Worm (Caenorhabditis elegans) whole organism, midembryonic: ENCODE results near the gene drh-1.
"Not testable (repeated sequence)": the region's sequence is repeated elsewhere in the genome, so short reads cannot be mapped to it uniquely, and the experiment has no call there.

Source experiments
- T22C8.4 ChIP-seq: fragments of 200-800 bp; sonication (Bioruptor generic); IDR thresholded peaks from 2 replicates; pipeline ENCODE4 v1.3.6; 2022; ENCODE audit warnings: missing genetic modification characterization, missing compliant biosample characterization
- cog-1 ChIP-seq: sonication (generic microtip); optimal IDR thresholded peaks from 2 replicates; lab custom pipeline; 2016; ENCODE audit warnings: missing genetic modification characterization, missing compliant biosample characterization
- flt-1 ChIP-seq: fragments of 200-800 bp; sonication (Bioruptor generic); IDR thresholded peaks from 2 replicates; pipeline ENCODE4 v1.3.6; 2022; ENCODE audit warnings: missing genetic modification characterization, missing compliant biosample characterization
- klf-2 ChIP-seq: fragments of 200-800 bp; sonication (Bioruptor generic); conservative IDR thresholded peaks from 2 replicates; pipeline ENCODE4 v1.3.6; 2022; ENCODE audit warnings: missing genetic modification reagents, missing genetic modification characterization, missing compliant biosample characterization
- med-1 ChIP-seq: sonication (generic microtip); optimal IDR thresholded peaks from 2 replicates; lab custom pipeline; 2017; ENCODE audit warnings: missing genetic modification characterization, mild to moderate bottlenecking, missing compliant biosample characterization, antibody characterized with exemption, missing genetic modification reagents; ENCODE audit not compliant: insufficient read depth
- ref-1 ChIP-seq: fragments of 200-800 bp; sonication (Bioruptor generic); conservative IDR thresholded peaks from 2 replicates; pipeline ENCODE4 v1.3.6; 2022; ENCODE audit warnings: missing genetic modification reagents, missing genetic modification characterization, missing compliant biosample characterization
- tab-1 ChIP-seq: fragments of 200-800 bp; sonication (Bioruptor generic); IDR thresholded peaks from 2 replicates; pipeline ENCODE4 v1.3.6; 2022; ENCODE audit warnings: missing genetic modification characterization, missing compliant biosample characterization
- ztf-23 ChIP-seq: fragments of 200-800 bp; sonication (Bioruptor generic); IDR thresholded peaks from 2 replicates; pipeline ENCODE4 v1.3.6; 2022; ENCODE audit warnings: missing genetic modification reagents, missing genetic modification characterization, missing compliant biosample characterization
- ztf-29 ChIP-seq: fragments of 200-800 bp; sonication (Bioruptor generic); IDR thresholded peaks from 2 replicates; pipeline ENCODE4 v1.3.6; 2022; ENCODE audit warnings: missing genetic modification reagents, missing genetic modification characterization, missing compliant biosample characterization

The drh-1 gene

DNA sequence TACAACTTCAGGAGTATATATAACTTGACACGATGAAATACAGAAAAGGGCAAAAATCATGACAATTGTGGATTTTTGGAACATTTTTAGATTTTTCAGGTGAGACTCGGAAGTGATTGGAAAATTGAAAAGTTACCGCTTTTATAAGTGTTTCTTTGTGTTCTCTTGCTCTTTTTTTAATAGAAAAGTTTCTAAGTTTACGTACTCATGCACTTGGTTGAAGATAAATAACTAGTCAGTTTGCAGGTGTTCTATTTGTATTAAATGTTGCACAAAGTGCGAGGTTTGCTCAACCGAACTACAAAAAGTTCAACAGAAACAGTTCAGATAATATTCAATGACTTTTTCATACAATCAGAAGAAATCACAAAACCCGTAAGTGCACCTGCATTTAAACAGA, 18.3 kb downstream of the drh-1 start, which contains the start of gene nspb-3:
nspb-3 (minus strand) TSS at position 101 of the 400 bp plus-strand sequence.
- not testable (repeated sequence) for TF ChIP-seq ztf-23, flt-1, ztf-29 (GFP tag; lab: Robert Waterston, UW)

DNA sequence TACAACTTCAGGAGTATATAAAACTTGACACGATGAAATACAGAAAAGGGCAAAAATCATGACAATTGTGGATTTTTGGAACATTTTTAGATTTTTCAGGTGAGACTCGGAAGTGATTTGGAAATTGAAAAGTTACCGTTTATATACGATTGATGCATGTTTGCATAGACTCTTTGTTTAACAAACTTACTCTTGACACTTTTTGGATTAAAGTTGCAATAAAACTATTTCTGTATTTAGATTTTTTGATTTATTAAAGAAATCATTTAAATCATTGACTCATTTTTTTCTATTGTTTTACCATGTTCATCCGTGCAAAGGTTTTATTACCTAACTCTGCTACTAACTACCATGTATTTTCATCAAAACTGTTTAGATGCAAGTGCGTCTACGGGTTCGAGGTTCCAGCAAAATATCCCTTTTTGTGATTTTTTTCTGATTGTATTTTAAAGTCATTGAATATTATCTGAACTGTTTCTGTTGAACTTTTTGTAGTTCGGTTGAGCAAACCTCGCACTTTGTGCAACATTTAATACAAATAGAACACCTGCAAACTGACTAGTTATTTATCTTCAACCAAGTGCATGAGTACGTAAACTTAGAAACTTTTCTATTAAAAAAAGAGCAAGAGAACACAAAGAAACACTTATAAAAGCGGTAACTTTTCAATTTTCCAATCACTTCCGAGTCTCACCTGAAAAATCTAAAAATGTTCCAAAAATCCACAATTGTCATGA, 22.0 kb downstream of the drh-1 start, which contains the start of the genes nspb-1 and nspb-2:
nspb-1 (minus strand) TSS at position 101 of the 737 bp plus-strand sequence.
nspb-2 (plus strand) TSS at position 687 of the 737 bp plus-strand sequence.
- TF ChIP-seq flt-1 (GFP tag; lab: Robert Waterston, UW); med-1 (GFP tag; lab: Kevin White, UChicago); T22C8.4 (GFP tag; lab: Robert Waterston, UW): not testable (repeated sequence)

ce11 chrIV:6590029-6590428, 23.1 kb downstream of the drh-1 start, which contains the start of the genes lec-11 and irld-7:
Gene lec-11 (minus strand): TSS chrIV:6590154.
Gene irld-7 (plus strand): TSS chrIV:6590360.
- no peak for TF ChIP-seq klf-2
- TF ChIP-seq ztf-29 (GFP tag; lab: Robert Waterston, UW) = no peak
- TF ChIP-seq flt-1 (GFP tag; lab: Robert Waterston, UW) = no peak
- TF ChIP-seq tab-1 = no peak
- TF ChIP-seq ztf-23 (GFP tag; lab: Robert Waterston, UW) = no peak
- TF ChIP-seq ref-1 (GFP tag; lab: Robert Waterston, UW) = no peak
- no peak for TF ChIP-seq T22C8.4 (GFP tag; lab: Robert Waterston, UW)
- no peak for TF ChIP-seq cog-1 (tag; lab: Kevin White, UChicago)
- TF ChIP-seq med-1 (GFP tag; lab: Kevin White, UChicago) = no peak

DNA sequence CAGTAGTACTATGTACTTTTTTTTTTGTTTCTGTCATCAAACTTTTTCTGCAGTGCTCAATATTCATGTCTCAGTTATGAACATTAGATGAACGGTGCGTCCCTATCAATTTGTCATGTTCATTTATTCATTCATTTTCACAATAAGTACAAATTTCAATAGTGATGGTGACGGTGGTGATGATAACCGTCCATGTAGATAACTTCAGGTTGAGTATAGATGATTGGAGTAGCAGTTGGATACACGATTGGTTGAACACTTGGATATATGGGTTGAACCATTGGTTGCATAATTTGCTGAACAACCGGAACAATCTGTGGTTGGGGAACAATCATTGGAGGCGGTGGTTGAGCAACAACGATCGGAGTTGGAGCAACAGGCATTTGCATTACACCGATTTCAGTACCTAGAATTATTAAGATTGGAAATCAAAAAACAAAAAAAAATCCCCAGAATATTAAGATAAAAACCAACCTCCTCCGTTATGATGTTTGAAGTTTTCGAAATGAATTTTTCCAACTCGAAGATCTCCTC, 25.0 kb downstream of the drh-1 start:
- no peak for TF ChIP-seq ref-1 (GFP tag; lab: Robert Waterston, UW)
- TF ChIP-seq flt-1 (GFP tag; lab: Robert Waterston, UW) = no peak
- TF ChIP-seq tab-1 = no peak
- TF ChIP-seq ztf-29 (GFP tag; lab: Robert Waterston, UW) = no peak
- no peak for TF ChIP-seq med-1 (GFP tag; lab: Kevin White, UChicago)
- TF ChIP-seq klf-2 = no peak
- no peak for TF ChIP-seq ztf-23 (GFP tag; lab: Robert Waterston, UW)
- no peak for TF ChIP-seq cog-1 (tag; lab: Kevin White, UChicago)
- TF ChIP-seq T22C8.4 (GFP tag; lab: Robert Waterston, UW) = no peak

ce11 chrIV:6585397-6585921, 27.7 kb downstream of the drh-1 start, which contains the start of the genes F38A5.2 and dnj-11:
Gene F38A5.2 (minus strand): TSS chrIV:6585400.
Gene dnj-11 (plus strand): TSS chrIV:6585871.
- peak; percentile 59; the same call in 1 of the 2 replicates for TF ChIP-seq ztf-23 (GFP tag; lab: Robert Waterston, UW)
- 0 out of 2 replicates have a peak, but pooled peaks have one; percentile 19 for TF ChIP-seq flt-1 (GFP tag; lab: Robert Waterston, UW)
- peak; percentile 19 for TF ChIP-seq cog-1 (tag; lab: Kevin White, UChicago)
- no peak for TF ChIP-seq T22C8.4 (GFP tag; lab: Robert Waterston, UW)
- no peak for TF ChIP-seq ref-1 (GFP tag; lab: Robert Waterston, UW)

ce11 chrIV:6582604-6583003, 30.5 kb downstream of the drh-1 start, which contains the start of gene odr-8:
Gene odr-8 (minus strand): TSS chrIV:6582704.
- no peak for TF ChIP-seq ztf-23 (GFP tag; lab: Robert Waterston, UW)
- TF ChIP-seq med-1 (GFP tag; lab: Kevin White, UChicago) = no peak
- no peak for TF ChIP-seq ref-1 (GFP tag; lab: Robert Waterston, UW)
- no peak for TF ChIP-seq flt-1 (GFP tag; lab: Robert Waterston, UW)
- TF ChIP-seq T22C8.4 (GFP tag; lab: Robert Waterston, UW) = no peak
- TF ChIP-seq cog-1 (tag; lab: Kevin White, UChicago) = no peak
- TF ChIP-seq tab-1 = no peak
- no peak for TF ChIP-seq klf-2
- no peak for TF ChIP-seq ztf-29 (GFP tag; lab: Robert Waterston, UW)

- no peak for TF ChIP-seq ref-1 (GFP tag; lab: Robert Waterston, UW)
- TF ChIP-seq ztf-29 (GFP tag; lab: Robert Waterston, UW) = no peak
- TF ChIP-seq T22C8.4 (GFP tag; lab: Robert Waterston, UW) = no peak
- TF ChIP-seq flt-1 (GFP tag; lab: Robert Waterston, UW) = no peak
- no peak for TF ChIP-seq ztf-23 (GFP tag; lab: Robert Waterston, UW)
- no peak for TF ChIP-seq tab-1
- no peak for TF ChIP-seq klf-2
- TF ChIP-seq med-1 (GFP tag; lab: Kevin White, UChicago) = no peak
- TF ChIP-seq cog-1 (tag; lab: Kevin White, UChicago) = no peak
Observed at ce11 chrIV:6581658-6582057, 31.5 kb downstream of the drh-1 start.

ce11 chrIV:6577914-6578313, 35.2 kb downstream of the drh-1 start, which contains the start of gene C43G2.3:
Gene C43G2.3 (plus strand): TSS chrIV:6578214.
- no peak for TF ChIP-seq cog-1 (tag; lab: Kevin White, UChicago)
- no peak for TF ChIP-seq ref-1 (GFP tag; lab: Robert Waterston, UW)
- no peak for TF ChIP-seq T22C8.4 (GFP tag; lab: Robert Waterston, UW)
- no peak for TF ChIP-seq ztf-23 (GFP tag; lab: Robert Waterston, UW)
- TF ChIP-seq med-1 (GFP tag; lab: Kevin White, UChicago) = no peak
- TF ChIP-seq flt-1 (GFP tag; lab: Robert Waterston, UW) = no peak
- TF ChIP-seq klf-2 = no peak
- TF ChIP-seq tab-1 = no peak
- TF ChIP-seq ztf-29 (GFP tag; lab: Robert Waterston, UW) = no peak

- TF ChIP-seq flt-1 (GFP tag; lab: Robert Waterston, UW) (no peak), cog-1 (tag; lab: Kevin White, UChicago) (peak; percentile 1), med-1 (GFP tag; lab: Kevin White, UChicago) (no peak)
Observed at ce11 chrIV:6576728-6577101, 36.4 kb downstream of the drh-1 start.
